Worm (Caenorhabditis elegans) whole organism, young adult: ENCODE data around the gene C04A11.5.

Experiments
- B0261.1 ChIP-seq: sonication (generic microtip); optimal IDR thresholded peaks from 2 replicates; lab custom pipeline; 2016; ENCODE audit warnings: mild to moderate bottlenecking, missing genetic modification characterization, moderate library complexity, missing compliant biosample characterization
- C17E4.6 ChIP-seq: fragments of 200-800 bp; sonication (Bioruptor generic); IDR thresholded peaks from 2 replicates; pipeline ENCODE4 v1.3.6; 2022; ENCODE audit warnings: missing genetic modification reagents, missing genetic modification characterization, missing compliant biosample characterization
- F22D6.2 ChIP-seq: sonication (generic microtip); optimal IDR thresholded peaks from 2 replicates; lab custom pipeline; 2016; ENCODE audit warnings: mild to moderate bottlenecking, missing genetic modification characterization, missing compliant biosample characterization
- F23B12.7 ChIP-seq: sonication (generic microtip); optimal IDR thresholded peaks from 2 replicates; lab custom pipeline; 2017; ENCODE audit warnings: missing genetic modification characterization, mild to moderate bottlenecking, missing compliant biosample characterization, antibody characterized with exemption, moderate library complexity; ENCODE audit not compliant: insufficient read depth
- F33H1.4 ChIP-seq: fragments of 200-800 bp; sonication (Bioruptor generic); IDR thresholded peaks from 2 replicates; pipeline ENCODE4 v1.3.6; 2022; ENCODE audit warnings: missing genetic modification reagents, missing genetic modification characterization, missing compliant biosample characterization
- F39B2.1 ChIP-seq: fragments of 200-800 bp; sonication (Bioruptor generic); IDR thresholded peaks from 2 replicates; pipeline ENCODE4 v1.3.6; 2022; ENCODE audit warnings: missing genetic modification reagents, missing genetic modification characterization, missing compliant biosample characterization
- F52B5.7 ChIP-seq: sonication (generic microtip); optimal IDR thresholded peaks from 2 replicates; lab custom pipeline; 2016; ENCODE audit warnings: mild to moderate bottlenecking, missing genetic modification characterization, missing compliant biosample characterization
- F57C9.4 ChIP-seq: sonication (generic microtip); optimal IDR thresholded peaks from 2 replicates; lab custom pipeline; 2017; ENCODE audit warnings: mild to moderate bottlenecking, missing genetic modification characterization, missing compliant biosample characterization
- K11D2.4 ChIP-seq: fragments of 200-800 bp; sonication (Bioruptor generic); IDR thresholded peaks from 2 replicates; pipeline ENCODE4 v1.3.6; 2022; ENCODE audit warnings: missing genetic modification reagents, missing genetic modification characterization, missing compliant biosample characterization
- K12H6.12 ChIP-seq: fragments of 200-800 bp; sonication (Bioruptor generic); optimal IDR thresholded peaks from 2 replicates; lab custom pipeline; 2018; ENCODE audit warnings: mild to moderate bottlenecking, missing genetic modification characterization, missing compliant biosample characterization
- T26A5.8 ChIP-seq: sonication (generic microtip); optimal IDR thresholded peaks from 2 replicates; lab custom pipeline; 2016; ENCODE audit warnings: missing genetic modification characterization, missing compliant biosample characterization
- Y95B8A.8 ChIP-seq: fragments of 200-800 bp; sonication (Bioruptor generic); IDR thresholded peaks from 2 replicates; pipeline ENCODE4 v1.3.6; 2022; ENCODE audit warnings: missing genetic modification reagents, missing genetic modification characterization, missing compliant biosample characterization
- ama-1 ChIP-seq, 3 experiments: fragments of 150-350 bp in 1 of 3; sonication (generic microtip) in 2 of 3; optimal IDR thresholded peaks; 2 replicates each; lab custom pipeline; 2014 to 2018; ENCODE audit warnings: missing biosample characterization in 2 of 3, missing genetic modification characterization in 2 of 3, missing genetic modification reagents in 2 of 3
- attf-3 ChIP-seq: fragments of 200-800 bp; sonication (Bioruptor generic); conservative IDR thresholded peaks from 2 replicates; pipeline ENCODE4 v1.3.6; 2022; ENCODE audit warnings: missing genetic modification reagents, missing genetic modification characterization, missing compliant biosample characterization
- attf-5 ChIP-seq: fragments of 200-800 bp; sonication (Bioruptor generic); optimal IDR thresholded peaks from 2 replicates; lab custom pipeline; 2018; ENCODE audit warnings: mild to moderate bottlenecking, missing genetic modification characterization, missing compliant biosample characterization
- attf-6 ChIP-seq: fragments of 200-800 bp; sonication (Bioruptor generic); IDR thresholded peaks from 2 replicates; pipeline ENCODE4 v1.3.6; 2022; ENCODE audit warnings: missing genetic modification reagents, missing genetic modification characterization, missing compliant biosample characterization
- bed-1 ChIP-seq: fragments of 200-800 bp; sonication (Bioruptor generic); IDR thresholded peaks from 2 replicates; pipeline ENCODE4 v1.3.6; 2022; ENCODE audit warnings: missing genetic modification reagents, missing genetic modification characterization, missing compliant biosample characterization
- cebp-2 ChIP-seq: fragments of 200-800 bp; sonication (Bioruptor generic); IDR thresholded peaks from 2 replicates; pipeline ENCODE4 v1.3.6; 2022; ENCODE audit warnings: missing genetic modification characterization, missing compliant biosample characterization
- ceh-27 ChIP-seq: fragments of 200-800 bp; sonication (Bioruptor generic); optimal IDR thresholded peaks from 2 replicates; lab custom pipeline; 2018; ENCODE audit warnings: mild to moderate bottlenecking, missing genetic modification characterization, moderate library complexity, missing compliant biosample characterization
- ceh-58 ChIP-seq: fragments of 200-800 bp; sonication (Bioruptor generic); IDR thresholded peaks from 2 replicates; pipeline ENCODE4 v1.3.6; 2022; ENCODE audit warnings: missing genetic modification characterization, missing compliant biosample characterization
- ceh-91 ChIP-seq: fragments of 200-800 bp; sonication (Bioruptor generic); IDR thresholded peaks from 2 replicates; pipeline ENCODE4 v1.3.6; 2022; ENCODE audit warnings: missing genetic modification reagents, missing genetic modification characterization, missing compliant biosample characterization
- chd-7 ChIP-seq: sonication (generic microtip); optimal IDR thresholded peaks from 2 replicates; lab custom pipeline; 2016; ENCODE audit warnings: mild to moderate bottlenecking, missing genetic modification characterization, moderate library complexity, missing compliant biosample characterization
- efl-1 ChIP-seq: fragments of 150-350 bp; optimal IDR thresholded peaks from 2 replicates; lab custom pipeline; 2014; ENCODE audit warnings: missing biosample characterization, missing genetic modification reagents, missing genetic modification characterization
- ekl-4 ChIP-seq: fragments of 200-800 bp; sonication (Bioruptor generic); IDR thresholded peaks from 2 replicates; pipeline ENCODE4 v1.3.6; 2022; ENCODE audit warnings: missing genetic modification reagents, missing genetic modification characterization, missing compliant biosample characterization
- ets-4 ChIP-seq: fragments of 200-800 bp; sonication (Bioruptor generic); optimal IDR thresholded peaks from 2 replicates; lab custom pipeline; 2018; ENCODE audit warnings: mild to moderate bottlenecking, missing genetic modification characterization, missing compliant biosample characterization
- gei-17 ChIP-seq: fragments of 200-800 bp; sonication (Bioruptor generic); optimal IDR thresholded peaks from 2 replicates; lab custom pipeline; 2018; ENCODE audit warnings: mild to moderate bottlenecking, missing genetic modification characterization, missing compliant biosample characterization
- him-1 ChIP-seq: sonication (generic microtip); optimal IDR thresholded peaks from 2 replicates; lab custom pipeline; 2016; ENCODE audit warnings: missing genotype, missing genetic modification reagents, missing genetic modification characterization, missing compliant biosample characterization
- let-526 ChIP-seq: fragments of 200-800 bp; sonication (Bioruptor generic); IDR thresholded peaks from 2 replicates; pipeline ENCODE4 v1.3.6; 2022; ENCODE audit warnings: missing genetic modification reagents, missing genetic modification characterization, missing compliant biosample characterization
- lin-26 ChIP-seq: fragments of 200-800 bp; sonication (Bioruptor generic); IDR thresholded peaks from 2 replicates; pipeline ENCODE4 v1.3.6; 2022; ENCODE audit warnings: missing genetic modification reagents, missing genetic modification characterization, missing compliant biosample characterization
- lin-40 ChIP-seq: sonication (generic microtip); optimal IDR thresholded peaks from 2 replicates; lab custom pipeline; 2016; ENCODE audit warnings: missing genetic modification characterization, mild to moderate bottlenecking, missing compliant biosample characterization, missing genotype, missing genetic modification reagents
- lin-54 ChIP-seq: fragments of 200-800 bp; sonication (Bioruptor generic); optimal IDR thresholded peaks from 2 replicates; lab custom pipeline; 2018; ENCODE audit warnings: mild to moderate bottlenecking, missing genetic modification characterization, missing compliant biosample characterization
- lir-1 ChIP-seq: fragments of 200-800 bp; sonication (Bioruptor generic); conservative IDR thresholded peaks from 2 replicates; pipeline ENCODE4 v1.3.6; 2022; ENCODE audit warnings: missing genetic modification reagents, missing genetic modification characterization, missing compliant biosample characterization
- lsl-1 ChIP-seq: fragments of 200-800 bp; sonication (Bioruptor generic); optimal IDR thresholded peaks from 2 replicates; lab custom pipeline; 2018; ENCODE audit warnings: mild to moderate bottlenecking, missing genetic modification characterization, moderate library complexity, missing compliant biosample characterization
- madf-6 ChIP-seq: fragments of 200-800 bp; sonication (Bioruptor generic); IDR thresholded peaks from 2 replicates; pipeline ENCODE4 v1.3.6; 2022; ENCODE audit warnings: missing genetic modification reagents, missing genetic modification characterization, missing compliant biosample characterization
- mel-28 ChIP-seq: sonication (generic microtip); optimal IDR thresholded peaks from 2 replicates; lab custom pipeline; 2016; ENCODE audit warnings: borderline replicate concordance, mild to moderate bottlenecking, missing genetic modification characterization, missing compliant biosample characterization
- mes-4 ChIP-seq: sonication (generic microtip); optimal IDR thresholded peaks from 2 replicates; lab custom pipeline; 2016; ENCODE audit warnings: missing genotype, missing genetic modification characterization, missing compliant biosample characterization
- nfya-1 ChIP-seq: sonication (generic microtip); optimal IDR thresholded peaks from 2 replicates; lab custom pipeline; 2017; ENCODE audit warnings: antibody characterized with exemption, missing compliant biosample characterization, missing genetic modification characterization, borderline replicate concordance; ENCODE audit not compliant: insufficient read depth
- nhr-120 ChIP-seq: fragments of 200-800 bp; sonication (Bioruptor generic); IDR thresholded peaks from 2 replicates; pipeline ENCODE4 v1.3.6; 2022; ENCODE audit warnings: missing genetic modification characterization, missing compliant biosample characterization
- nhr-80 ChIP-seq: sonication (generic microtip); optimal IDR thresholded peaks from 2 replicates; lab custom pipeline; 2016; ENCODE audit warnings: missing genetic modification characterization, missing compliant biosample characterization
- nhr-90 ChIP-seq: sonication (generic microtip); optimal IDR thresholded peaks from 2 replicates; lab custom pipeline; 2016; ENCODE audit warnings: missing genotype, mild to moderate bottlenecking, missing genetic modification characterization, missing compliant biosample characterization
- pha-4 ChIP-seq: fragments of 150-350 bp; sonication (generic microtip); optimal IDR thresholded peaks from 2 replicates; lab custom pipeline; 2014; ENCODE audit warnings: missing biosample characterization, missing genetic modification reagents, missing genetic modification characterization
- repo-1 ChIP-seq: sonication (generic microtip); optimal IDR thresholded peaks from 2 replicates; lab custom pipeline; 2017; ENCODE audit warnings: mild to moderate bottlenecking, missing genetic modification characterization, missing compliant biosample characterization
- rpc-1 ChIP-seq, 2 experiments: fragments of 150-350 bp in 1 of 2; sonication (generic microtip) in 1 of 2; optimal IDR thresholded peaks; 2 replicates each; lab custom pipeline; 2014 to 2018; ENCODE audit warnings: missing biosample characterization in 1 of 2, missing genetic modification characterization in 1 of 2, missing genetic modification reagents in 1 of 2, missing genotype in 1 of 2
- snpc-3.4 ChIP-seq: sonication (generic microtip); optimal IDR thresholded peaks from 2 replicates; lab custom pipeline; 2017; ENCODE audit warnings: missing genetic modification characterization, mild to moderate bottlenecking, missing compliant biosample characterization, antibody characterized with exemption, moderate library complexity, missing genotype, missing genetic modification reagents
- tbp1 ChIP-seq: fragments of 200-800 bp; sonication (Bioruptor generic); optimal IDR thresholded peaks from 2 replicates; lab custom pipeline; 2018; ENCODE audit warnings: mild to moderate bottlenecking, missing genetic modification characterization, missing compliant biosample characterization
- xnd-1 ChIP-seq: sonication (generic microtip); optimal IDR thresholded peaks from 2 replicates; lab custom pipeline; 2016; ENCODE audit warnings: missing genotype, missing genetic modification reagents, missing genetic modification characterization, missing compliant biosample characterization
- zfh-2 ChIP-seq: fragments of 200-800 bp; sonication (Bioruptor generic); conservative IDR thresholded peaks from 2 replicates; pipeline ENCODE4 v1.3.6; 2022; ENCODE audit warnings: missing genetic modification reagents, missing genetic modification characterization, missing compliant biosample characterization
- ztf-25 ChIP-seq: fragments of 200-800 bp; sonication (Bioruptor generic); IDR thresholded peaks from 2 replicates; pipeline ENCODE4 v1.3.6; 2022; ENCODE audit warnings: missing genetic modification reagents, missing genetic modification characterization, missing compliant biosample characterization
- ztf-26 ChIP-seq: sonication (generic microtip); optimal IDR thresholded peaks from 2 replicates; lab custom pipeline; 2017; ENCODE audit warnings: missing genetic modification characterization, missing compliant biosample characterization

C04A11.5 gene

DNA sequence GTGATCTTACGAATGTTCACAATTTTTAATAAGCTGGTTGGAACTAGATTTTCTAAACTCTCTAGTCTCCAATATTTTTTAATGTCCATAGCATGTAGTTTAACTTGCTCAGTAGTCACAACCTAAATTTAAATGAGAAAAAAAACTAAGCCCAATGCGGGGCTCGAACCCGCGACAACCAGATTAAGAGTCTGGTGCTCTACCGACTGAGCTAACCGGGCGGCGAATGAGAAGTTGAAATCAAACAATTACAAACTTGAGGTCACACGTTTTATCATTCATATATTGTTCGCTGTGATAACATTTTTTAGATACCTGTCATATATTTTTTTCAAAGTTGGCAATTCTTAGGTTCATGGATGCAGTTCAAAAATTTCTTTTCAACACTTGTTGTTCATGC is 8.6 kb upstream of the C04A11.5 start (continued):
- TF ChIP-seq ekl-4 (GFP tag; lab: Robert Waterston, UW) (no peak), him-1 (tag; lab: Kevin White, UChicago) (peak; percentile 55), pha-4 (tag; lab: Kevin White, UChicago) (no peak), B0261.1 (tag; lab: Kevin White, UChicago) (peak; percentile 78), lir-1 (GFP tag; lab: Robert Waterston, UW) (no peak), nhr-80 (tag; lab: Kevin White, UChicago) (peak; percentile 5), nhr-90 (tag; lab: Kevin White, UChicago) (no peak), ets-4 (GFP tag; lab: Kevin White, UChicago) (no peak), T26A5.8 (tag; lab: Kevin White, UChicago) (no peak), F33H1.4 (GFP tag; lab: Robert Waterston, UW) (no peak), gei-17 (GFP tag; lab: Kevin White, UChicago) (no peak), zfh-2 (GFP tag; lab: Robert Waterston, UW) (no peak), mel-28 (tag; lab: Kevin White, UChicago) (no peak), efl-1 (no peak), K12H6.12 (no peak), ceh-58 (GFP tag; lab: Robert Waterston, UW) (no peak), attf-5 (no peak), chd-7 (no peak), F52B5.7 (no peak), ztf-26 (no peak), ztf-25 (GFP tag; lab: Robert Waterston, UW) (0 out of 2 replicates have a peak, but pooled peaks have one; percentile 39), ceh-91 (GFP tag; lab: Robert Waterston, UW) (no peak), C17E4.6 (GFP tag; lab: Robert Waterston, UW) (no peak), lin-54 (GFP tag; lab: Kevin White, UChicago) (no peak), mes-4 (no peak), lin-40 (tag; lab: Kevin White, UChicago) (no peak), F39B2.1 (no peak), nfya-1 (tag; lab: Kevin White, UChicago) (no peak), Y95B8A.8 (no peak), F57C9.4 (tag; lab: Kevin White, UChicago) (no peak), F22D6.2 (tag; lab: Kevin White, UChicago) (no peak), rpc-1 (optimal IDR thresholded peaks at IDR 0.05; lab: Kevin White, UChicago) (peak; percentile 68), rpc-1 (tag; optimal IDR thresholded peaks at IDR 0.05; lab: Kevin White, UChicago) (peak; percentile 85), K11D2.4 (GFP tag; lab: Robert Waterston, UW) (no peak), let-526 (GFP tag; lab: Robert Waterston, UW) (no peak), xnd-1 (tag; lab: Kevin White, UChicago) (no peak), nhr-120 (GFP tag; lab: Robert Waterston, UW) (no peak), tbp1 (GFP tag; lab: Kevin White, UChicago) (peak; percentile 91), F23B12.7 (tag; lab: Kevin White, UChicago) (no peak), lin-26 (peak; percentile 76), snpc-3.4 (no peak), repo-1 (no peak), madf-6 (GFP tag; lab: Robert Waterston, UW) (0 out of 2 replicates have a peak, but pooled peaks have one; percentile 8), ama-1 (optimal IDR thresholded peaks at IDR 0.05; lab: Kevin White, UChicago) (no peak), ama-1 (GFP tag; optimal IDR thresholded peaks at IDR 0.05; lab: Kevin White, UChicago) (no peak), attf-6 (GFP tag; lab: Robert Waterston, UW) (no peak), cebp-2 (GFP tag; lab: Robert Waterston, UW) (no peak), lsl-1 (GFP tag; lab: Kevin White, UChicago) (no peak), bed-1 (GFP tag; lab: Robert Waterston, UW) (no peak), ceh-27 (GFP tag; lab: Kevin White, UChicago) (no peak), attf-3 (GFP tag; lab: Robert Waterston, UW) (no peak)
